Worm (Caenorhabditis elegans) whole organism, L4/young adult: ENCODE results near the gene tag-294.

Source experiments
- W03F9.2 ChIP-seq: fragments of 150-350 bp; optimal IDR thresholded peaks from 2 replicates; lab custom pipeline; 2014; ENCODE audit warnings: missing biosample characterization, missing genetic modification characterization
- dao-5 ChIP-seq: sonication (generic microtip); optimal IDR thresholded peaks from 2 replicates; lab custom pipeline; 2016; ENCODE audit warnings: missing genotype, missing genetic modification characterization, moderate library complexity, missing compliant biosample characterization
- him-1 ChIP-seq: sonication (generic microtip); optimal IDR thresholded peaks from 2 replicates; lab custom pipeline; 2016; ENCODE audit warnings: missing genotype, missing genetic modification reagents, missing genetic modification characterization, missing compliant biosample characterization

ce11 chrX:5794432-5794831, 31.2 kb upstream of the tag-294 start:
- TF ChIP-seq W03F9.2 (tag; lab: Kevin White, UChicago) (no peak), dao-5 (tag; lab: Kevin White, UChicago) (no peak), him-1 (tag; lab: Kevin White, UChicago) (no peak)
